Worm (Caenorhabditis elegans): Measurements from ENCODE around the gene tcc-1.
A peak's percentile ranks its signal among the peaks of the same experiment; 100 is the strongest.

tcc-1 gene

DNA sequence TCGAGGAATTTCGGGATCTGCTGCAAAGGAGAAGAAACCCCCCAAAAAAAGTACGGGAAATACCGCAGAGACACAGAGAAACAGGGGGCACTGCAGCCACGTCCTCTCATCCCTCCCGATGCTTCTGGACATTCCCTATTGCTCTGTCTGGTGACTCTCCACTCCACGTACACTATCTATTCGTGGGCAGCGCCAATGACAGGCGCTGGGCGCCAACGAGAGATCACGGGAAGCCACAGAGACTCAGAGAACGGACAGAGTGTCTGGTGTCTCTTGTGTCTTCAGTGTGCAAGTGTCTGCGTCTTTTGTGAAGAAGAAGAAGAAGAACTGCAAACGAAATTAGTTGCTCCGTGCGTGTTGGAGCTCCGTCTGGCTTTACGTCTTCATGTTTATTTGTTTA, 2.1 kb upstream of the tcc-1 start (continued):
- no peak for TF ChIP-seq sdz-12 (GFP tag; optimal IDR thresholded peaks at IDR 0.05)
- no peak for TF ChIP-seq aly-2 (tag; optimal IDR thresholded peaks at IDR 0.05)
- TF ChIP-seq ama-1 (optimal IDR thresholded peaks at IDR 0.05) = no peak
- no peak for TF ChIP-seq ZK337.2 (GFP tag; IDR thresholded peaks at IDR 0.05)
- no peak for TF ChIP-seq ceh-32 (tag; optimal IDR thresholded peaks at IDR 0.05; ENCODE audit: poor library complexity)
- peak; percentile 84 for TF ChIP-seq lin-1 (GFP tag; IDR thresholded peaks at IDR 0.05)
- peak; percentile 20 for TF ChIP-seq lir-3 (tag; optimal IDR thresholded peaks at IDR 0.05)
- TF ChIP-seq dve-1 (tag; optimal IDR thresholded peaks at IDR 0.05; ENCODE audit: insufficient read depth) = peak; percentile 89
- TF ChIP-seq F10B5.3 (tag; optimal IDR thresholded peaks at IDR 0.05) = no peak
- TF ChIP-seq ceh-82 (tag; optimal IDR thresholded peaks at IDR 0.05) = no peak
- no peak for TF ChIP-seq zip-11 (GFP tag; IDR thresholded peaks at IDR 0.05)
- no peak for TF ChIP-seq ztf-11 (tag; optimal IDR thresholded peaks at IDR 0.05)
- TF ChIP-seq nhr-25 (tag; optimal IDR thresholded peaks at IDR 0.05; ENCODE audit: borderline replicate concordance, insufficient read depth) = peak; percentile 39
- TF ChIP-seq daf-16 (GFP tag; optimal IDR thresholded peaks at IDR 0.05) = peak; percentile 9 to 47
- TF ChIP-seq daf-16 (tag; optimal IDR thresholded peaks at IDR 0.05) = peak; percentile 66
- no peak for TF ChIP-seq madf-5 (GFP tag; IDR thresholded peaks at IDR 0.05)
- TF ChIP-seq ztf-7 (tag; optimal IDR thresholded peaks at IDR 0.05) = peak; percentile 52
- TF ChIP-seq spr-3 (GFP tag; optimal IDR thresholded peaks at IDR 0.05) = no peak

DNA sequence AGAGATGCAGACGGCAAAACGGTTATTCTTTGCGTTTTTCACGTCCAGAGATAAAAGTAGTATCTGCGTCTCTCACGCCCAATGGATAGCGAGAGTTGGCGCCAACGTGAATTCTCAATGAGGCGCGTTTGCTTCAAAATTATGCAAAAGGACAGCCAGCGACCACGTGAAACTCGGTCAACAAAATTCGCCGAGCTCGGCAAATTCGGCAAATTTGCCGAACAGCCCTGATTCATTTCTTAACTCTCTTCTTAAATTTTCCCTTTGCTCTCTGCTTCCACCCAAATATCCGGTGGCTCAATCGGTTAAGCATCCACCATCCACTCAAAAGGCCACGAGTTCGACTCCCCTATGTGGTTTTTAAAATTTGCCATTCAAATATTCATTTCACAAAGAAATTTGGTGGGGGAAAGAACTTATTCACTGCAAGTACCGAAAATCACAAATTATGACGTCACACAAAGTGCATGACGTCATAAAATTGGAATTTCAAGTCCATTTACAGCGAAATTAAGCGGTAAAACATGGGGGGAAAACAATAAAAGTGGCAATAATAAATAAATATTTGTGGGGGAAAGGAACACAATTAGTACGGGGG, 10.3 kb downstream of the tcc-1 start:
- TF ChIP-seq Y5F2A.4 (GFP tag; optimal IDR thresholded peaks at IDR 0.05) = no peak
- TF ChIP-seq nhr-76 (tag; optimal IDR thresholded peaks at IDR 0.05) = no peak
- no peak for TF ChIP-seq pha-4 (GFP tag; IDR thresholded peaks at IDR 0.05)
- TF ChIP-seq pha-4 (tag; optimal IDR thresholded peaks at IDR 0.05) = no peak
- no peak for TF ChIP-seq F44E2.7 (GFP tag; IDR thresholded peaks at IDR 0.05)
- no peak for TF ChIP-seq zip-2 (tag; optimal IDR thresholded peaks at IDR 0.05)
- TF ChIP-seq hlh-11 (tag; optimal IDR thresholded peaks at IDR 0.05) = no peak
- TF ChIP-seq skn-1 (tag; optimal IDR thresholded peaks at IDR 0.05) = no peak
- no peak for TF ChIP-seq lin-15B (tag; optimal IDR thresholded peaks at IDR 0.05)
- TF ChIP-seq arid-1 (GFP tag; conservative IDR thresholded peaks at IDR 0.05) = no peak
- TF ChIP-seq nhr-28 (tag; optimal IDR thresholded peaks at IDR 0.05) = no peak
- no peak for TF ChIP-seq ceh-62 (tag; optimal IDR thresholded peaks at IDR 0.05)

DNA sequence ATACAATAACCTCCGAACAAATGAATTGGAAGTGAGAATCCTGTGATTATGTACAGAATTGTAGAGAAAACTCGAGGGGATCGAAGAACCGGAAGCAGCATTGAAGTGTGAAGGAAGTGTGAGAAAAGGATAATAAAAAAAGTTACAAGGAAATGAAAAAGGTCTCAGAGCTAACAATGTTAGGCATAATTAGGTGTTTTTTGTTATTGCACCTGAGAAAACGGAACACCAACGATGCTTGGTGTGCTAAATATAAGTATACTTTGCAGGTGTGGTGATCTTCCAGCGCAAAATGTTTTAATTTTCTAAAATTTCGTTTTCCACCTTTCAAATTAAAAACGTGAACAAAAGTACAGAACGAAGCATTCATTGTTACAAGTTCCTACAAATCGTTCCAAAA, 11.7 kb downstream of the tcc-1 start, which contains the start of gene srh-286:
TSS of gene srh-286 (minus strand) at position 101 of the 400 bp plus-strand sequence.
- TF ChIP-seq ceh-28 (tag; optimal IDR thresholded peaks at IDR 0.05) (no peak), spr-3 (GFP tag; optimal IDR thresholded peaks at IDR 0.05) (no peak), daf-19 (GFP tag; conservative IDR thresholded peaks at IDR 0.05) (no peak), lin-15B (tag; optimal IDR thresholded peaks at IDR 0.05) (no peak), Y105C5A.15 (GFP tag; IDR thresholded peaks at IDR 0.05) (no peak), F10B5.3 (tag; optimal IDR thresholded peaks at IDR 0.05) (no peak)

DNA sequence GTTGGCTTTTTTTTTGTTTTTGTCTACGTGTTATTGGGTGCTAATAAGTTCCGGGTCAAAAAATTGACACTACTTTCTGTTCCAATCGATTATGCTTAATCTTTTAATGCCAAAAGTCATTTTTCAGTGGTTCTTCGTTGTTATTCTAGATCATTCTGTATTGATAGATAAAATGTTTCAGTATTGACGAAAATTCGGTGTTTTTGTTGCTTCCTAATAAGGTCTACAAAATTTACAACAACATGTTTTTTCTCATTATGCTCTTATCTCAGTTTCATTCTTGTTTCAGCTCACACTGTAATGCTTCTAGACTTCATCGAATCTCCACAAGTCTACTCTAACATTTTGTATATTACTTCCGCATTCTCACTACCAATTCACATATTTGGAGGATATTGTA, 24.4 kb downstream of the tcc-1 start, which contains the start of gene srh-303:
TSS of gene srh-303 (plus strand) at position 301 of the 400 bp plus-strand sequence.
- no peak for TF ChIP-seq dmd-6 (GFP tag; IDR thresholded peaks at IDR 0.05)
- TF ChIP-seq nhr-41 (GFP tag; IDR thresholded peaks at IDR 0.05) = no peak
- TF ChIP-seq ceh-44 (GFP tag; IDR thresholded peaks at IDR 0.05) = no peak
- no peak for TF ChIP-seq Y5F2A.4 (GFP tag; optimal IDR thresholded peaks at IDR 0.05)
- TF ChIP-seq hlh-11 (tag; optimal IDR thresholded peaks at IDR 0.05) = no peak
- no peak for TF ChIP-seq attf-4 (tag; optimal IDR thresholded peaks at IDR 0.05)
- TF ChIP-seq lin-13 (GFP tag; optimal IDR thresholded peaks at IDR 0.05) = no peak
- no peak for TF ChIP-seq nhr-6 (tag; optimal IDR thresholded peaks at IDR 0.05)
- no peak for TF ChIP-seq T20F7.1 (GFP tag; optimal IDR thresholded peaks at IDR 0.05)
- TF ChIP-seq lsy-2 (tag; optimal IDR thresholded peaks at IDR 0.05) = no peak
- TF ChIP-seq Y48G9A.11 (GFP tag; IDR thresholded peaks at IDR 0.05) = no peak
- TF ChIP-seq unc-39 (tag; optimal IDR thresholded peaks at IDR 0.05) = no peak
- TF ChIP-seq cey-2 (tag; optimal IDR thresholded peaks at IDR 0.05; ENCODE audit: borderline replicate concordance, insufficient read depth) = no peak
- no peak for TF ChIP-seq vab-7 (GFP tag; IDR thresholded peaks at IDR 0.05)
- TF ChIP-seq ztf-7 (tag; optimal IDR thresholded peaks at IDR 0.05) = no peak
- no peak for TF ChIP-seq ceh-62 (tag; optimal IDR thresholded peaks at IDR 0.05)
- TF ChIP-seq tag-97 (GFP tag; IDR thresholded peaks at IDR 0.05) = no peak
- no peak for TF ChIP-seq mdl-1 (tag; optimal IDR thresholded peaks at IDR 0.05)
